Worm (Caenorhabditis elegans): ENCODE data around the gene C17H12.5.

DNA sequence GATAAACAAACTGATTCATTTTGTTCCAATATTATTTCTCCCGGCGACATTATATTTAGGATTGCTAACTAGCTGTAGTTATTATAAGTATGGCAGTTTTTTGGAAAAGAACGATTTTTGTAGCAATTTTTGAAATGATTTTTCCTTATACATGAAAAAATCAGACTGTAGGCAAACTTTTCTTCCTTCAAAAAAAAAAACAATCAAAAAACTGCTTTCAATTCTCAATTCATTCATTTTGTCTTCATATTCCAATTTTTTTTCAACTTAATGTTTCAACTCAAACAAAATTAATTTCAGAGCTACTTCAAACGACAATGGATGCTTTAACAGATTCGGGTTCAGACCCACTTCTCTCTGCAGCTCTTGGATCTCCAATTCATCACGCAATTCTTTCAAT, 5.6 kb downstream of the C17H12.5 start, which contains the start of gene ceh-48:
- no peak for TF ChIP-seq dao-5 (tag; optimal IDR thresholded peaks at IDR 0.05)
- TF ChIP-seq W03F9.2 (tag; optimal IDR thresholded peaks at IDR 0.05) = no peak

Data from whole organism, L4/young adult.